Worm (Caenorhabditis elegans) whole organism, L4 larva: Measurements from ENCODE around the gene unc-16.

Source experiments
- F26F4.8 ChIP-seq: fragments of 200-800 bp; sonication (Bioruptor generic); conservative IDR thresholded peaks from 2 replicates; pipeline ENCODE4 v1.3.6; 2022; ENCODE audit warnings: missing genetic modification characterization, missing compliant biosample characterization
- Y105C5A.15 ChIP-seq: fragments of 200-800 bp; sonication (Bioruptor generic); IDR thresholded peaks from 2 replicates; pipeline ENCODE4 v1.3.6; 2022; ENCODE audit warnings: missing genetic modification characterization, missing compliant biosample characterization
- Y48G9A.11 ChIP-seq: fragments of 200-800 bp; sonication (Bioruptor generic); IDR thresholded peaks from 2 replicates; pipeline ENCODE4 v1.3.6; 2022; ENCODE audit warnings: missing genetic modification reagents, missing genetic modification characterization, missing compliant biosample characterization
- Y75B8A.6 ChIP-seq: fragments of 200-800 bp; sonication (Bioruptor generic); IDR thresholded peaks from 2 replicates; pipeline ENCODE4 v1.3.6; 2022; ENCODE audit warnings: missing genetic modification reagents, missing genetic modification characterization, missing compliant biosample characterization
- aha-1 ChIP-seq: fragments of 150-350 bp; peaks from one replicate; lab custom pipeline; 2014; ENCODE audit warnings: missing biosample characterization, missing genetic modification characterization
- ceh-32 ChIP-seq: sonication (generic microtip); optimal IDR thresholded peaks from 2 replicates; lab custom pipeline; 2016; ENCODE audit warnings: mild to moderate bottlenecking, missing genetic modification characterization, missing compliant biosample characterization; ENCODE audit not compliant: poor library complexity
- ceh-62 ChIP-seq: sonication (generic microtip); optimal IDR thresholded peaks from 2 replicates; lab custom pipeline; 2017; ENCODE audit warnings: missing biosample characterization, missing genetic modification characterization
- cey-2 ChIP-seq: sonication (generic microtip); optimal IDR thresholded peaks from 3 replicates; lab custom pipeline; 2017; ENCODE audit warnings: missing genetic modification characterization, mild to moderate bottlenecking, missing compliant biosample characterization, antibody characterized with exemption, borderline replicate concordance; ENCODE audit not compliant: insufficient read depth
- daf-8 ChIP-seq: fragments of 200-800 bp; sonication (Bioruptor generic); IDR thresholded peaks from 2 replicates; pipeline ENCODE4 v1.3.6; 2022; ENCODE audit warnings: missing genetic modification characterization, missing compliant biosample characterization
- dmd-6 ChIP-seq: fragments of 200-800 bp; sonication (Bioruptor generic); IDR thresholded peaks from 2 replicates; pipeline ENCODE4 v1.3.6; 2022; ENCODE audit warnings: missing genetic modification reagents, missing genetic modification characterization, missing compliant biosample characterization
- dmd-8 ChIP-seq: fragments of 200-800 bp; sonication (Bioruptor generic); IDR thresholded peaks from 2 replicates; pipeline ENCODE4 v1.3.6; 2022; ENCODE audit warnings: missing genetic modification characterization, missing compliant biosample characterization
- dve-1 ChIP-seq: sonication (generic microtip); optimal IDR thresholded peaks from 2 replicates; lab custom pipeline; 2017; ENCODE audit warnings: antibody characterized with exemption, mild to moderate bottlenecking, missing genetic modification characterization, missing compliant biosample characterization; ENCODE audit not compliant: insufficient read depth
- egl-27 ChIP-seq: sonication (generic microtip); optimal IDR thresholded peaks from 3 replicates; lab custom pipeline; 2017; ENCODE audit warnings: missing biosample characterization, missing genetic modification reagents, missing genetic modification characterization
- hif-1 ChIP-seq, 2 experiments: sonication (generic microtip); optimal IDR thresholded peaks; 2 replicates each; lab custom pipeline; 2016 to 2017; ENCODE audit warnings: missing compliant biosample characterization in 2 of 2, missing genetic modification characterization in 2 of 2, missing genetic modification reagents in 2 of 2, missing genotype in 2 of 2, mild to moderate bottlenecking in 1 of 2
- hlh-30 ChIP-seq: sonication (generic microtip); optimal IDR thresholded peaks from 2 replicates; lab custom pipeline; 2017; ENCODE audit warnings: antibody characterized with exemption, mild to moderate bottlenecking, missing genetic modification characterization, missing compliant biosample characterization; ENCODE audit not compliant: insufficient read depth
- lim-7 ChIP-seq: fragments of 200-800 bp; sonication (Bioruptor generic); IDR thresholded peaks from 2 replicates; pipeline ENCODE4 v1.3.6; 2022; ENCODE audit warnings: missing genetic modification characterization, missing compliant biosample characterization
- lin-1 ChIP-seq: fragments of 200-800 bp; sonication (Bioruptor generic); IDR thresholded peaks from 2 replicates; pipeline ENCODE4 v1.3.6; 2022; ENCODE audit warnings: missing genetic modification reagents, missing genetic modification characterization, missing compliant biosample characterization
- lin-15B ChIP-seq: fragments of 150-350 bp; sonication (generic microtip); optimal IDR thresholded peaks from 3 replicates; lab custom pipeline; 2014; ENCODE audit warnings: missing biosample characterization, missing genetic modification characterization
- lin-29 ChIP-seq: fragments of 200-800 bp; sonication (Bioruptor generic); IDR thresholded peaks from 2 replicates; pipeline ENCODE4 v1.3.6; 2022; ENCODE audit warnings: missing genetic modification reagents, missing genetic modification characterization, missing compliant biosample characterization
- lin-38 ChIP-seq: fragments of 200-800 bp; sonication (Bioruptor generic); IDR thresholded peaks from 2 replicates; pipeline ENCODE4 v1.3.6; 2022; ENCODE audit warnings: missing genetic modification reagents, missing genetic modification characterization, missing compliant biosample characterization
- lin-39 ChIP-seq: fragments of 150-350 bp; optimal IDR thresholded peaks from 2 replicates; lab custom pipeline; 2014; ENCODE audit warnings: missing biosample characterization, missing genetic modification reagents, missing genetic modification characterization
- lsy-2 ChIP-seq, 2 experiments: fragments of 150-350 bp in 1 of 2; sonication (generic microtip) in 1 of 2; optimal IDR thresholded peaks; 2 replicates each; lab custom pipeline; 2014 to 2017; ENCODE audit warnings: missing biosample characterization in 2 of 2, missing genetic modification characterization in 2 of 2
- mdl-1 ChIP-seq, 2 experiments: fragments of 150-350 bp in 1 of 2; sonication (generic microtip) in 1 of 2; optimal IDR thresholded peaks; 2 replicates each; lab custom pipeline; 2014 to 2017; ENCODE audit warnings: missing biosample characterization in 2 of 2, missing genetic modification characterization in 2 of 2
- mdt-29 ChIP-seq: fragments of 200-800 bp; sonication (Bioruptor generic); IDR thresholded peaks from 2 replicates; pipeline ENCODE4 v1.3.6; 2022; ENCODE audit warnings: missing genetic modification reagents, missing genetic modification characterization, missing compliant biosample characterization
- mep-1 ChIP-seq: fragments of 150-350 bp; sonication (generic microtip); optimal IDR thresholded peaks from 3 replicates; lab custom pipeline; 2014; ENCODE audit warnings: missing biosample characterization, missing genetic modification characterization
- mes-2 ChIP-seq: sonication (generic microtip); optimal IDR thresholded peaks from 2 replicates; lab custom pipeline; 2016; ENCODE audit warnings: missing genotype, mild to moderate bottlenecking, missing genetic modification characterization, missing compliant biosample characterization; ENCODE audit not compliant: poor library complexity, severe bottlenecking
- mxl-3 ChIP-seq: fragments of 200-800 bp; sonication (Bioruptor generic); optimal IDR thresholded peaks from 2 replicates; lab custom pipeline; 2018; ENCODE audit warnings: mild to moderate bottlenecking, missing genetic modification characterization, missing compliant biosample characterization
- nhr-10 ChIP-seq: fragments of 150-350 bp; optimal IDR thresholded peaks from 2 replicates; lab custom pipeline; 2014; ENCODE audit warnings: missing biosample characterization, missing genetic modification characterization
- nhr-111 ChIP-seq: fragments of 200-800 bp; sonication (Bioruptor generic); optimal IDR thresholded peaks from 2 replicates; lab custom pipeline; 2018; ENCODE audit warnings: mild to moderate bottlenecking, missing genetic modification characterization, missing compliant biosample characterization
- nhr-237 ChIP-seq: sonication (generic microtip); optimal IDR thresholded peaks from 2 replicates; lab custom pipeline; 2017; ENCODE audit warnings: missing biosample characterization, missing genetic modification characterization
- nhr-25 ChIP-seq: sonication (generic microtip); optimal IDR thresholded peaks from 2 replicates; lab custom pipeline; 2017; ENCODE audit warnings: missing genetic modification characterization, mild to moderate bottlenecking, missing compliant biosample characterization, antibody characterized with exemption, moderate library complexity, borderline replicate concordance; ENCODE audit not compliant: insufficient read depth
- nhr-28 ChIP-seq: fragments of 150-350 bp; optimal IDR thresholded peaks from 2 replicates; lab custom pipeline; 2014; ENCODE audit warnings: missing biosample characterization, missing genetic modification characterization
- nhr-42 ChIP-seq: fragments of 200-800 bp; sonication (Bioruptor generic); IDR thresholded peaks from 2 replicates; pipeline ENCODE4 v1.3.6; 2022; ENCODE audit warnings: missing genetic modification characterization, missing compliant biosample characterization
- php-3 ChIP-seq: fragments of 200-800 bp; sonication (Bioruptor generic); IDR thresholded peaks from 2 replicates; pipeline ENCODE4 v1.3.6; 2022; ENCODE audit warnings: missing genetic modification reagents, missing genetic modification characterization, missing compliant biosample characterization
- pqm-1 ChIP-seq: sonication (generic microtip); optimal IDR thresholded peaks from 2 replicates; lab custom pipeline; 2017; ENCODE audit warnings: missing biosample characterization, missing genetic modification characterization
- rbr-2 ChIP-seq: sonication (generic microtip); optimal IDR thresholded peaks from 2 replicates; lab custom pipeline; 2016; ENCODE audit warnings: missing genotype, missing genetic modification characterization, missing compliant biosample characterization
- sdz-12 ChIP-seq: fragments of 200-800 bp; sonication (Bioruptor generic); optimal IDR thresholded peaks from 2 replicates; lab custom pipeline; 2018; ENCODE audit warnings: mild to moderate bottlenecking, missing genetic modification characterization, missing compliant biosample characterization
- snpc-1.2 ChIP-seq: fragments of 200-800 bp; sonication (Bioruptor generic); IDR thresholded peaks from 2 replicates; pipeline ENCODE4 v1.3.6; 2022; ENCODE audit warnings: missing genetic modification reagents, missing genetic modification characterization, missing compliant biosample characterization
- unc-130 ChIP-seq: sonication (generic microtip); optimal IDR thresholded peaks from 2 replicates; lab custom pipeline; 2016; ENCODE audit warnings: missing genetic modification reagents, missing genetic modification characterization, missing compliant biosample characterization
- unc-62 ChIP-seq, 3 experiments: fragments of 150-350 bp in 1 of 3; sonication (generic microtip); optimal IDR thresholded peaks in 2 of 3; peaks in 1 of 3; 1 replicate in 1 of 3; 2 replicates in 2 of 3; lab custom pipeline; 2014 to 2017; ENCODE audit warnings: missing biosample characterization in 3 of 3, missing genetic modification characterization in 3 of 3, missing genetic modification reagents in 3 of 3, missing genotype in 1 of 3
- zag-1 ChIP-seq: fragments of 150-350 bp; optimal IDR thresholded peaks from 2 replicates; lab custom pipeline; 2014; ENCODE audit warnings: missing biosample characterization, missing genetic modification characterization
- zfp-3 ChIP-seq: fragments of 200-800 bp; sonication (Bioruptor generic); conservative IDR thresholded peaks from 2 replicates; pipeline ENCODE4 v1.3.6; 2022; ENCODE audit warnings: missing genetic modification reagents, missing genetic modification characterization, missing compliant biosample characterization
- zip-2 ChIP-seq: fragments of 150-350 bp; optimal IDR thresholded peaks from 2 replicates; lab custom pipeline; 2014; ENCODE audit warnings: missing biosample characterization, missing genetic modification characterization

unc-16 gene

DNA sequence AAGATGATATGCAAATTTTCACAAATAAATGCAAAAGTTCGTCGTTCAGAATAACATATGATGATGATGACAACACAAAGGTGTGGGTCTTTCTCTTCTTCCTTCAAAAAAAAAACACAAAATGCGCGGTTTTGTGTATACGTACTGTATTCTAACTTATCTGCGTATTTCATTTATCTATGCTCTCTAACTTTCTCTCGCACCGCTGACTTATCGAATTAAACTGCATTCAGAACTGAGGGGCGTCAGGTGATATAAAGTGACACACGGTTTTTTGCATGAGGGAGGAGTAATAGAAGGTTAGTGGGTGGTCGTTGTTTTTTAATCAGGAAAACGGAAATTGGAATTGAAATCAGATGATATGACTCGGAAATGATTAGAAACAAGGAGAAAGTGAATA is 45.8 kb upstream of the unc-16 start, which contains the start of gene sod-4 (continued):
- TF ChIP-seq F26F4.8 (GFP tag; lab: Robert Waterston, UW) (no peak), rbr-2 (tag; lab: Kevin White, UChicago) (no peak), hif-1 (tag; optimal IDR thresholded peaks at IDR 0.05; lab: Kevin White, UChicago) (no peak), ceh-32 (tag; lab: Kevin White, UChicago) (no peak), sdz-12 (no peak), egl-27 (tag; lab: Kevin White, UChicago) (no peak), lsy-2 (tag; optimal IDR thresholded peaks at IDR 0.05; lab: Kevin White, UChicago) (no peak), zag-1 (tag; lab: Kevin White, UChicago) (no peak), lin-1 (GFP tag; lab: Robert Waterston, UW) (no peak), nhr-28 (peak; percentile 56), hlh-30 (peak; percentile 86), daf-8 (GFP tag; lab: Robert Waterston, UW) (no peak), lin-15B (no peak), zfp-3 (GFP tag; lab: Robert Waterston, UW) (no peak), zip-2 (tag; lab: Kevin White, UChicago) (no peak), mep-1 (tag; lab: Kevin White, UChicago) (peak; percentile 10), nhr-42 (GFP tag; lab: Robert Waterston, UW) (no peak)

DNA sequence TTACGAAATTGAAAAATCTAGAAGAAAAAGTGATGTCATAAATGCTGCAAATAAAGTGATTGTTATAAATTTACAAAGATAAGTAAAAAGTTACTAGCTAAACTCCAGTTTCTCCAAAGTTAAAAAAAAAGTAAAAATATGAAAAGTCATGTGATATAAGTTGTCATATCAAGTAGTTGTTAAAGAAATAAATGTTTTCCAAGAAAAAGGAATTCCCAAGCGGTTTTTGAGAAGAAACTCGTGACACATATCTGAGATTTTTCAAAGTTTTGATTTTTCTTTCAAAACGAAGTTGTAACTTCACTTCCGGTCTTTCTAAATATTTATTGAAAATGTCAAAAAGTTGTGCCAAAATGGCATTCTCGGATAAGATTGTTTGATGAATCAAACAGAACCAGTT is 45.0 kb upstream of the unc-16 start:
- TF ChIP-seq lsy-2 (tag; optimal IDR thresholded peaks at IDR 0.05; lab: Kevin White, UChicago): peak in 1 of 2 experiments; percentile 38
- no peak for TF ChIP-seq pqm-1 (tag; lab: Kevin White, UChicago)
- no peak for TF ChIP-seq php-3 (GFP tag; lab: Robert Waterston, UW)
- peak in 1 of 2 experiments; percentile 83 for TF ChIP-seq unc-62 (GFP tag; optimal IDR thresholded peaks at IDR 0.05 in 1 of 2; lab: Kevin White, UChicago)
- TF ChIP-seq unc-62 (tag; optimal IDR thresholded peaks at IDR 0.05; lab: Kevin White, UChicago): no peak
- no peak for TF ChIP-seq Y48G9A.11 (GFP tag; lab: Robert Waterston, UW)
- TF ChIP-seq F26F4.8 (GFP tag; lab: Robert Waterston, UW): no peak
- no peak for TF ChIP-seq nhr-111 (GFP tag; lab: Kevin White, UChicago)
- TF ChIP-seq aha-1 (tag; lab: Kevin White, UChicago): no peak
- peak; percentile 21 for TF ChIP-seq hlh-30
- TF ChIP-seq mdt-29 (GFP tag; lab: Robert Waterston, UW): no peak
- TF ChIP-seq lin-1 (GFP tag; lab: Robert Waterston, UW): no peak
- TF ChIP-seq lin-39: no peak
- no peak for TF ChIP-seq dmd-8 (GFP tag; lab: Robert Waterston, UW)
- peak; percentile 42 for TF ChIP-seq mep-1 (tag; lab: Kevin White, UChicago)
- TF ChIP-seq, all 104 proteins: peak for 4

DNA sequence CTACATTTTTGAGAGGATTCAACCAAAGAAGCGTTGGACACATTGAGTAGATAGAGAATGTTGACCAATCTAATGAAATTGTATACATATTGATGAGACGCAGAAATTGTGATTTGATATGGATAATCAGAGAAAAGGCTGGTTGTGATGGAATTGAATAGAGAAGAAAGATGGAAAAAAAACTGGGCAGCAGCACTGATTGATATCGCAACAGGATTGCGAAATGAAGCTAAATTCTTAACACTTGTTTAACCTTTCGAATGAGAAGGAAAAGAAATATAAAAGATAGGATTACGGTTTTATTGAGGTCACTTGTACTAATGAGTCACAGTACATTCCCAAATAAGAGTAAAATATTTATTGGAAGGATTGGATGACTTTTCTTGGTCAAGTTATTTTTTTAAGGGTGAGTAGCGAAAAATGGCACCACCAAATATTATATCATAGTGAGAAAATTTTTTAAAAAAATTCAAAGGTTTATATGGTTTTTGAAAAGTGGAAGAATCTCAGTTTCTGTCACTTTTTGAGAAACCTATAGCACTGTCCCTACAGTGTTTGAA is 43.8 kb upstream of the unc-16 start:
- TF ChIP-seq mxl-3 (GFP tag; lab: Kevin White, UChicago) (peak; percentile 33), dmd-6 (no peak), nhr-25 (tag; lab: Kevin White, UChicago) (peak; percentile 11), nhr-28 (peak; percentile 65), unc-62 (GFP tag; optimal IDR thresholded peaks at IDR 0.05 in 1 of 2; lab: Kevin White, UChicago) (peak in 1 of 2 experiments; percentile 96), unc-62 (tag; optimal IDR thresholded peaks at IDR 0.05; lab: Kevin White, UChicago) (no peak), snpc-1.2 (no peak), aha-1 (tag; lab: Kevin White, UChicago) (peak; percentile 85), dve-1 (tag; lab: Kevin White, UChicago) (peak; percentile 10), lsy-2 (tag; optimal IDR thresholded peaks at IDR 0.05; lab: Kevin White, UChicago) (peak in 1 of 2 experiments; percentile 31)

DNA sequence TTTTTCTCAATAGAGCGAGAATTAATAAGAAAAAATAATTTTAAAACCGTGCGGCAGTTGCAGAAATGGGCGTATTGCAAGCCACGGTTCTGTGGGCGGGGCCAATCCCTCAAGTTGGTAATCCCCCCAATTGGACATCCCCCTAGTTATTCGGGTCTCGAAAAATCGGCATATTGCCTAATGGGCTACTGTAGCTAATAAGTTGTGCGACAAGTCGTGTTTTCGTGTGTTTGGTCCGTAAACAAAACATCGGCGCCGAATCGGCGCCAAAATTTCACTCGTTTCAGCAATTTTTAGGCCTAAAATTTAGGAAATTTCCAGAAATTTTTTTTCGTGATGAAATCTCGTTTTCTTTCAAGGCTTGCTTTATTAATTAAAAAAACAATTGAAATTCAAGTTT is 41.7 kb upstream of the unc-16 start:
- TF ChIP-seq nhr-237 (tag; lab: Kevin White, UChicago) (no peak), ceh-62 (tag; lab: Kevin White, UChicago) (no peak), Y105C5A.15 (GFP tag; lab: Robert Waterston, UW) (no peak), lin-38 (GFP tag; lab: Robert Waterston, UW) (peak; percentile 61), F26F4.8 (GFP tag; lab: Robert Waterston, UW) (no peak), mes-2 (no peak), mdl-1 (tag; optimal IDR thresholded peaks at IDR 0.05; lab: Kevin White, UChicago) (no peak), cey-2 (no peak), Y75B8A.6 (no peak), lin-29 (GFP tag; lab: Robert Waterston, UW) (no peak), lsy-2 (tag; optimal IDR thresholded peaks at IDR 0.05; lab: Kevin White, UChicago) (no peak), nhr-42 (GFP tag; lab: Robert Waterston, UW) (no peak), unc-130 (peak; percentile 65), snpc-1.2 (peak; percentile 67; the same call in 1 of the 2 replicates), nhr-10 (tag; lab: Kevin White, UChicago) (no peak), pqm-1 (tag; lab: Kevin White, UChicago) (no peak), lim-7 (GFP tag; lab: Robert Waterston, UW) (no peak)
